Fruit fly (Drosophila melanogaster): Measurements from ENCODE around the gene CG11403.

Gene CG11403

DNA sequence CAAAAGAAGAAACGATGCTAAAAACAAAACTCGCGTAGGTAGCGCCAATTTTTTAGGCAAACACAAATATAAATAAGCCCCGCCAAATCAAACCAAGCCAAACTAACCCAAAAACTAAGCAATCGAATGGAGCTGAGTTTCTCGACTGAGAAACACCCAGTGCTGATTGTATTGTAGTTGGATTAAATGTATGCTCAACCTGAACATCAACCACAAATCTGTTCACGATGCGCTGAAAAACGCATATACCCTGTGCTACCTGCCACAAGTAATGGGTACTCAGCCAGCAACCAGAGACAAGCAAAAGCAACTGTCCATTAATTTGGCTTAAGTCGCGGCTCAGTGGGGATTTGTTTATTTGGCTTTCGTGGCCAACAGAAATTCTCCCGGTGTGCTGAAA is 20.6 kb upstream of the CG11403 start (continued):
- TF ChIP-seq gcm (GFP tag; optimal IDR thresholded peaks at IDR 0.05) (no peak), Gug (GFP tag; IDR thresholded peaks at IDR 0.05) (peak; percentile 34; the same call in 1 of the 4 replicates), CG18599 (GFP tag; optimal IDR thresholded peaks at IDR 0.05) (peak; percentile 31), Sox102F (GFP tag; optimal IDR thresholded peaks at IDR 0.05) (peak; percentile 2), ftz-f1 (GFP tag; optimal IDR thresholded peaks at IDR 0.05) (no peak), grau (tag; optimal IDR thresholded peaks at IDR 0.05) (peak; percentile 27), sens (GFP tag) (no peak), CG11456 (GFP tag; IDR thresholded peaks at IDR 0.05) (peak; percentile 52; the same call in 1 of the 3 replicates), CG12769 (tag; optimal IDR thresholded peaks at IDR 0.05) (peak; percentile 60), Meics (GFP tag; optimal IDR thresholded peaks at IDR 0.05) (peak; percentile 32), CG11504 (tag; optimal IDR thresholded peaks at IDR 0.05) (peak; percentile 30), ind (GFP tag; optimal IDR thresholded peaks at IDR 0.05) (peak; percentile 40), Fer1 (GFP tag; optimal IDR thresholded peaks at IDR 0.05) (peak; percentile 38), CG32532 (GFP tag; IDR thresholded peaks at IDR 0.05) (peak; percentile 41; the same call in 1 of the 2 replicates), Antp (GFP tag; optimal IDR thresholded peaks at IDR 0.05) (peak; percentile 8), sug (tag; optimal IDR thresholded peaks at IDR 0.05) (peak; percentile 10), dpn (GFP tag; optimal IDR thresholded peaks at IDR 0.05) (peak; percentile 27), slbo (GFP tag; IDR thresholded peaks at IDR 0.05) (peak; percentile 47; the same call in 1 of the 2 replicates), tap (tag; optimal IDR thresholded peaks at IDR 0.05) (peak; percentile 14), CG7928 (GFP tag; optimal IDR thresholded peaks at IDR 0.05) (no peak), CG9817 (tag; optimal IDR thresholded peaks at IDR 0.05) (peak; percentile 13), CG12155 (GFP tag; optimal IDR thresholded peaks at IDR 0.05) (no peak), ATbp (GFP tag; optimal IDR thresholded peaks at IDR 0.05) (no peak), mam (GFP tag; optimal IDR thresholded peaks at IDR 0.05) (peak; percentile 36), Ptx1 (GFP tag; IDR thresholded peaks at IDR 0.05) (0 out of 2 replicates have a peak, but pooled peaks have one; percentile 14), CG4424 (GFP tag; optimal IDR thresholded peaks at IDR 0.05) (peak; percentile 3), Oli (tag; optimal IDR thresholded peaks at IDR 0.05) (peak; percentile 8), row (GFP tag; IDR thresholded peaks at IDR 0.05) (peak; percentile 61), CG8290 (GFP tag; optimal IDR thresholded peaks at IDR 0.05) (no peak), CG8290 (tag; optimal IDR thresholded peaks at IDR 0.05) (peak in 1 of 2 experiments; percentile 72), CG4404 (GFP tag; IDR thresholded peaks at IDR 0.05) (no peak), Trl (optimal IDR thresholded peaks at IDR 0.05) (no peak), Trl (GFP tag; optimal IDR thresholded peaks at IDR 0.05) (peak; percentile 14), ap (GFP tag; IDR thresholded peaks at IDR 0.05) (no peak), lilli (GFP tag; optimal IDR thresholded peaks at IDR 0.05) (peak; percentile 34), CG15601 (tag; optimal IDR thresholded peaks at IDR 0.05) (no peak), al (GFP tag; IDR thresholded peaks at IDR 0.05) (0 out of 2 replicates have a peak, but pooled peaks have one; percentile 20), CG30403 (GFP tag; optimal IDR thresholded peaks at IDR 0.05) (peak; percentile 13), bsh (GFP tag; optimal IDR thresholded peaks at IDR 0.05) (no peak), nau (GFP tag; optimal IDR thresholded peaks at IDR 0.05) (no peak), sna (GFP tag; IDR thresholded peaks at IDR 0.05; ENCODE audit: partially characterized antibody) (no peak), CG13894 (tag; optimal IDR thresholded peaks at IDR 0.05) (peak; percentile 53), dmrt99B (tag; optimal IDR thresholded peaks at IDR 0.05) (peak; percentile 18), CG8478 (optimal IDR thresholded peaks at IDR 0.05) (no peak), Sry-δ (GFP tag; optimal IDR thresholded peaks at IDR 0.05) (no peak), Bgb (GFP tag; IDR thresholded peaks at IDR 0.05; ENCODE audit: partially characterized antibody) (no peak), Ets65A (GFP tag) (peak; percentile 87), CG3281 (GFP tag; optimal IDR thresholded peaks at IDR 0.05) (peak; percentile 15), lmd (GFP tag; IDR thresholded peaks at IDR 0.05) (peak; percentile 23; the same call in 1 of the 2 replicates), CG4820 (GFP tag; optimal IDR thresholded peaks at IDR 0.05) (no peak), CG16863 (GFP tag; optimal IDR thresholded peaks at IDR 0.05) (no peak), pum (GFP tag; optimal IDR thresholded peaks at IDR 0.05) (peak; percentile 5)
